Worm (Caenorhabditis elegans) whole organism, late embryonic: ENCODE results near the gene ZK1307.9.

Experiments used
- C08G9.2 ChIP-seq: sonication (generic microtip); optimal IDR thresholded peaks from 2 replicates; lab custom pipeline; 2016; ENCODE audit warnings: mild to moderate bottlenecking, missing genetic modification characterization, moderate library complexity, missing compliant biosample characterization
- T23F11.4 ChIP-seq: fragments of 200-800 bp; sonication (Bioruptor generic); optimal IDR thresholded peaks from 2 replicates; lab custom pipeline; 2018; ENCODE audit warnings: mild to moderate bottlenecking, missing genetic modification characterization, missing compliant biosample characterization
- Y22D7AL.16 ChIP-seq: sonication (generic microtip); optimal IDR thresholded peaks from 2 replicates; lab custom pipeline; 2016; ENCODE audit warnings: missing genetic modification characterization, missing compliant biosample characterization
- ahr-1 ChIP-seq: sonication (generic microtip); optimal IDR thresholded peaks from 2 replicates; lab custom pipeline; 2016; ENCODE audit warnings: missing genetic modification characterization, missing compliant biosample characterization
- ama-1 ChIP-seq: fragments of 150-350 bp; optimal IDR thresholded peaks from 2 replicates; lab custom pipeline; 2014
- ceh-14 ChIP-seq: sonication (generic microtip); optimal IDR thresholded peaks from 2 replicates; lab custom pipeline; 2016; ENCODE audit warnings: missing genotype, missing genetic modification characterization, missing compliant biosample characterization
- ceh-2 ChIP-seq: sonication (generic microtip); optimal IDR thresholded peaks from 2 replicates; lab custom pipeline; 2016; ENCODE audit warnings: missing genotype, missing genetic modification characterization, missing compliant biosample characterization
- ceh-24 ChIP-seq: sonication (generic microtip); optimal IDR thresholded peaks from 2 replicates; lab custom pipeline; 2016; ENCODE audit warnings: mild to moderate bottlenecking, missing genetic modification characterization, missing compliant biosample characterization
- ceh-34 ChIP-seq: sonication (generic microtip); optimal IDR thresholded peaks from 2 replicates; lab custom pipeline; 2016; ENCODE audit warnings: mild to moderate bottlenecking, missing genetic modification characterization, missing compliant biosample characterization
- ceh-48 ChIP-seq: sonication (generic microtip); optimal IDR thresholded peaks from 2 replicates; lab custom pipeline; 2016; ENCODE audit warnings: missing genetic modification characterization, inconsistent platforms, missing compliant biosample characterization
- elt-2 ChIP-seq: sonication (generic microtip); optimal IDR thresholded peaks from 2 replicates; lab custom pipeline; 2016; ENCODE audit warnings: missing genetic modification reagents, missing genetic modification characterization, missing compliant biosample characterization
- elt-4 ChIP-seq: sonication (generic microtip); optimal IDR thresholded peaks from 2 replicates; lab custom pipeline; 2016; ENCODE audit warnings: missing genetic modification characterization, missing compliant biosample characterization
- ets-4 ChIP-seq: sonication (generic microtip); optimal IDR thresholded peaks from 2 replicates; lab custom pipeline; 2016; ENCODE audit warnings: missing genetic modification characterization, missing compliant biosample characterization
- eyg-1 ChIP-seq: sonication (generic microtip); optimal IDR thresholded peaks from 2 replicates; lab custom pipeline; 2016; ENCODE audit warnings: missing genotype, missing genetic modification characterization, missing compliant biosample characterization
- fkh-10 ChIP-seq: fragments of 150-350 bp; optimal IDR thresholded peaks from 2 replicates; lab custom pipeline; 2014; ENCODE audit warnings: missing biosample characterization, missing genetic modification reagents, missing genetic modification characterization
- fkh-6 ChIP-seq: sonication (generic microtip); optimal IDR thresholded peaks from 2 replicates; lab custom pipeline; 2016; ENCODE audit warnings: missing genetic modification characterization, missing compliant biosample characterization
- gmeb-2 ChIP-seq: sonication (generic microtip); optimal IDR thresholded peaks from 2 replicates; lab custom pipeline; 2016; ENCODE audit warnings: missing genetic modification characterization, inconsistent platforms, missing compliant biosample characterization
- hlh-13 ChIP-seq: fragments of 200-800 bp; sonication (Bioruptor generic); optimal IDR thresholded peaks from 2 replicates; lab custom pipeline; 2018; ENCODE audit warnings: mild to moderate bottlenecking, missing genetic modification characterization, missing compliant biosample characterization
- hlh-30 ChIP-seq: sonication (generic microtip); optimal IDR thresholded peaks from 2 replicates; lab custom pipeline; 2017; ENCODE audit warnings: antibody characterized with exemption, missing genetic modification characterization, missing compliant biosample characterization; ENCODE audit not compliant: insufficient read depth
- hlh-8 ChIP-seq: sonication (generic microtip); optimal IDR thresholded peaks from 2 replicates; lab custom pipeline; 2016; ENCODE audit warnings: missing genotype, missing genetic modification characterization, missing compliant biosample characterization
- lim-6 ChIP-seq: sonication (generic microtip); optimal IDR thresholded peaks from 2 replicates; lab custom pipeline; 2016; ENCODE audit warnings: missing genetic modification characterization, missing compliant biosample characterization
- nfya-1 ChIP-seq: sonication (generic microtip); optimal IDR thresholded peaks from 2 replicates; lab custom pipeline; 2017; ENCODE audit warnings: missing genetic modification characterization, mild to moderate bottlenecking, missing compliant biosample characterization, antibody characterized with exemption, moderate library complexity
- pag-3 ChIP-seq: sonication (generic microtip); optimal IDR thresholded peaks from 2 replicates; lab custom pipeline; 2016; ENCODE audit warnings: missing compliant biosample characterization, missing genetic modification characterization, borderline replicate concordance
- pha-2 ChIP-seq: sonication (generic microtip); optimal IDR thresholded peaks from 2 replicates; lab custom pipeline; 2017; ENCODE audit warnings: mild to moderate bottlenecking, missing genetic modification characterization, missing compliant biosample characterization
- pha-4 ChIP-seq: fragments of 150-350 bp; optimal IDR thresholded peaks from 2 replicates; lab custom pipeline; 2018; ENCODE audit warnings: missing biosample characterization, missing genetic modification reagents, missing genetic modification characterization
- rnt-1 ChIP-seq: sonication (generic microtip); optimal IDR thresholded peaks from 2 replicates; lab custom pipeline; 2016; ENCODE audit warnings: missing genetic modification characterization, missing compliant biosample characterization
- sdc-2 ChIP-seq: sonication (generic microtip); optimal IDR thresholded peaks from 2 replicates; lab custom pipeline; 2016; ENCODE audit warnings: missing genotype, missing genetic modification characterization, missing compliant biosample characterization
- sox-2 ChIP-seq: fragments of 200-800 bp; sonication (Bioruptor generic); IDR thresholded peaks from 2 replicates; pipeline ENCODE4 v1.3.6; 2022; ENCODE audit warnings: missing genetic modification reagents, missing genetic modification characterization, missing compliant biosample characterization
- tbx-2 ChIP-seq: sonication (generic microtip); optimal IDR thresholded peaks from 2 replicates; lab custom pipeline; 2016; ENCODE audit warnings: missing genetic modification characterization, missing compliant biosample characterization
- unc-55 ChIP-seq: sonication (generic microtip); optimal IDR thresholded peaks from 2 replicates; lab custom pipeline; 2017; ENCODE audit warnings: missing biosample characterization, missing genetic modification reagents, missing genetic modification characterization
- unc-86 ChIP-seq: sonication (generic microtip); optimal IDR thresholded peaks from 2 replicates; lab custom pipeline; 2016; ENCODE audit warnings: missing genetic modification characterization, missing compliant biosample characterization
- zip-5 ChIP-seq: sonication (generic microtip); optimal IDR thresholded peaks from 2 replicates; lab custom pipeline; 2016; ENCODE audit warnings: missing genetic modification characterization, missing compliant biosample characterization

The ZK1307.9 gene

ce11 chrII:9649191-9649590 is at the start of gene ZK1307.9:
Gene ZK1307.9 (plus strand): TSS chrII:9649491.
- TF ChIP-seq pha-2 (tag; lab: Kevin White, UChicago) (no peak), C08G9.2 (tag; lab: Kevin White, UChicago) (no peak)

DNA sequence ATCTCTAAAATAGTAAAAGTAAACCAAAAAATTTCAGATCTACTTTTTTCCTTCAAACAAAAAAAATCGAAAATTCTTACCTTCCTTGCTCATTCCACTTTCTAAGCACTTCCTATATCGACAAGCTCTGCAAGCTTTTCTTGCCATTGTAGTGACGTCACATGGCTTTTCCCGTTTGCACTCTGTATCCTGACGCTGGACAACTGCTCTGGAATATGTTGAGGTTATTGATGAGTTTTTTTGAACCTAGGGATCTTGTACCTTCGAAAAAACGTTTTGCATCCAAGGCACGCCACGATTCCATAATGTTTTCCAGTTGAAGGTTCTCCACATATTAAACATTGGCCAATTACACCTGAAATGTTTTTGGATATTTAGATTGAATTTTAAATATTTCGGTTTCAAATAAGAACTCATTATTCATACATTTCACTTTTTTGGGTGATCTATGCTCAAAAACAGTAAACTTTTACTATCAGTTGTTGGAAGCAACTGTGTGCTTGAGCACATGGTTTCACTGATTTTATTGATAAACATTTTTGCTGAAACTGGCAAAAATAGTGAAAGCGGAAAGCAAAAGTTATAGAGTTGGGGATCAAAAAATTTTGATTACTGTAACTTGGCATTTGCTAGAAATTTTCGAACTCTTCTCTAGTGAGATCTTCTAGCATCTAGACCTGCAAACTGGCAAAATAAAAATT is 49.1 kb upstream of the ZK1307.9 start:
- TF ChIP-seq T23F11.4 (GFP tag; lab: Kevin White, UChicago) (no peak), elt-4 (tag; lab: Kevin White, UChicago) (no peak), ets-4 (tag; lab: Kevin White, UChicago) (no peak), ceh-48 (tag; lab: Kevin White, UChicago) (no peak), fkh-10 (GFP tag; lab: Kevin White, UChicago) (no peak), nfya-1 (tag; lab: Kevin White, UChicago) (no peak), hlh-8 (no peak), sox-2 (GFP tag; lab: Robert Waterston, UW) (no peak), hlh-13 (GFP tag; lab: Kevin White, UChicago) (no peak), lim-6 (tag; lab: Kevin White, UChicago) (no peak), unc-55 (no peak), fkh-6 (tag; lab: Kevin White, UChicago) (no peak)

DNA sequence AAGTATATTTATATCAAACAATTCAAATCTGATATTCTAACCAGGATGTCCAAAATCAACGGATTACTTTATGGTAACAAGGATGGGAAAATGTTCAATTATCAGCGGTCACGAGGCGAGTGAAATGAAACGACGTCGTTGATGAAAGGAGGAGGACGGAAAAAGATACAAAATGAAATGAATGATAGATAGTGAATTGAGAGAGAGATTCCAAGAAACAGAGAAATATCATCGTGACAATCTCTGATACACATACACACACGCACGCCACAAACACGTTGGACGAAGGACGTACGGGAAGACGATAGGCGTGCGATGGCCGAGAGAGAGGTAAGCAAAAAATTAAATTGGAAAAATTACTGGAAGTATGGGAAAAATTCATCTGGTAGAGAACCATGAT is 48.2 kb upstream of the ZK1307.9 start:
- TF ChIP-seq pag-3 (tag; lab: Kevin White, UChicago) (no peak), ceh-24 (no peak), sox-2 (GFP tag; lab: Robert Waterston, UW) (no peak), ets-4 (tag; lab: Kevin White, UChicago) (no peak), unc-55 (peak; percentile 76), tbx-2 (tag; lab: Kevin White, UChicago) (no peak), elt-2 (tag; lab: Kevin White, UChicago) (no peak), rnt-1 (peak; percentile 29), hlh-30 (tag; lab: Kevin White, UChicago) (peak; percentile 40), ceh-14 (tag; lab: Kevin White, UChicago) (no peak), unc-86 (tag; lab: Kevin White, UChicago) (no peak), Y22D7AL.16 (tag; lab: Kevin White, UChicago) (no peak), zip-5 (tag; lab: Kevin White, UChicago) (no peak)

DNA sequence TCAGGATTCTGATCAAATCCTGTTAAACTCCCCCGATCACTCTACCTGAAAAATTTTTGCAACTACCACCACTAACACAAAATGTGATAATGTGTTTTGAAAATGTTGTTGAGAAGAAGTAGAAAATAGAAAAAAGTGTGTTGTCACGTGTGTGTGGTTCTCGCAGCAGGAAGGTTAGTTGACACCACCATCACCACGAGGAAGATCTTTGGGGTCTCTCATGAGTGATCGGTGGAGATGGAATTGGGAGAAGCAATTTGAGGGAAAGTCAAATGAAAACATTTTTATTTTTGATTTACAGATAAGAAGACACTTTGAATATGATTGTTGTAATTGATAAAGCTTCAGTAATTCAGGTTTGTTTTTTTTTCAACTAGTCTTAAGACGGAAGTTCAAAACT is 47.6 kb upstream of the ZK1307.9 start:
- TF ChIP-seq lim-6 (tag; lab: Kevin White, UChicago): no peak
- TF ChIP-seq hlh-30 (tag; lab: Kevin White, UChicago): peak; percentile 40

DNA sequence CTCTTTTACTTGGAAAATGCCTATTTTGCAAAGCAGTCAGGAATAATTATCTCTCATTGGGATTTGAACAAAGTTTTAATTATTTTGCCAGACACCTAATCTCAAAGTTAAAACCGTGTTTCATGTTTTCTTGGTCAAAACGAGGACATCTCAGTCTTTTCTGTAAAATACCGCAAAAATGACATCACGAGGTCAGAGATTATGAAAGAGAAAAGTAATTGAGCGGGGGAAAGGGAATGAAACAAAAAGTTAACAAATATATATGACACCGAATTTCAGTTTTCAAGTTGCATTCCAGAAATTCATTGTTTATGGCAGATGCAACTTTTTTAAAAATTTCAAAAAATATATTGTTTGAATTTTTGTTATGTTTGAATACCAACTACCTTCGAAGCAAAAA is 46.7 kb upstream of the ZK1307.9 start:
- no peak for TF ChIP-seq tbx-2 (tag; lab: Kevin White, UChicago)
- no peak for TF ChIP-seq sdc-2 (tag; lab: Kevin White, UChicago)
- TF ChIP-seq ceh-2 (tag; lab: Kevin White, UChicago): no peak
- no peak for TF ChIP-seq ahr-1 (tag; lab: Kevin White, UChicago)
- no peak for TF ChIP-seq ceh-48 (tag; lab: Kevin White, UChicago)
- TF ChIP-seq zip-5 (tag; lab: Kevin White, UChicago): no peak
- no peak for TF ChIP-seq ceh-34
- TF ChIP-seq T23F11.4 (GFP tag; lab: Kevin White, UChicago): no peak
- no peak for TF ChIP-seq eyg-1
- no peak for TF ChIP-seq ama-1 (lab: Kevin White, UChicago)
- TF ChIP-seq pha-2 (tag; lab: Kevin White, UChicago): no peak
- no peak for TF ChIP-seq pha-4
- TF ChIP-seq gmeb-2: no peak
- no peak for TF ChIP-seq sox-2 (GFP tag; lab: Robert Waterston, UW)
